Fruit fly (Drosophila melanogaster): Measurements from ENCODE around the gene del.

The del gene

dm6 chr2L:21156156-21157040 is 8.1 kb upstream of the del start, which contains the start of the genes Mpp6 and E2f2:
TSS of gene Mpp6 (plus strand) at chr2L:21156288.
TSS of gene E2f2 (minus strand) at chr2L:21156749.
- TF ChIP-seq Dbx (GFP tag; IDR thresholded peaks at IDR 0.05) (peak; percentile 87), CG4617 (GFP tag; optimal IDR thresholded peaks at IDR 0.05; ENCODE audit: borderline replicate concordance) (peak; percentile 4), Nf-YB (GFP tag; optimal IDR thresholded peaks at IDR 0.05) (no peak), CG17328 (GFP tag; IDR thresholded peaks at IDR 0.05) (no peak), CG11247 (GFP tag; IDR thresholded peaks at IDR 0.05) (peak; percentile 71), CG18764 (GFP tag; optimal IDR thresholded peaks at IDR 0.05) (no peak), CG12236 (GFP tag; optimal IDR thresholded peaks at IDR 0.05) (no peak), crol (GFP tag; IDR thresholded peaks at IDR 0.05) (no peak), CG4328 (GFP tag; optimal IDR thresholded peaks at IDR 0.05) (no peak), Hmx (GFP tag; optimal IDR thresholded peaks at IDR 0.05) (no peak), nmo (GFP tag; optimal IDR thresholded peaks at IDR 0.05) (peak; percentile 2), Mes4 (GFP tag; optimal IDR thresholded peaks at IDR 0.05) (no peak), CG15514 (GFP tag; optimal IDR thresholded peaks at IDR 0.05) (peak; percentile 55), so (GFP tag; IDR thresholded peaks at IDR 0.05) (no peak), CG10209 (GFP tag; optimal IDR thresholded peaks at IDR 0.05) (peak; percentile 23), CG13287 (GFP tag; IDR thresholded peaks at IDR 0.05; ENCODE audit: partially characterized antibody) (peak; percentile 79), NFAT (GFP tag; IDR thresholded peaks at IDR 0.05) (peak; percentile 81), CG9727 (GFP tag; optimal IDR thresholded peaks at IDR 0.05) (peak; percentile 19), Max (GFP tag; optimal IDR thresholded peaks at IDR 0.05) (peak; percentile 32), H15 (GFP tag; IDR thresholded peaks at IDR 0.05) (peak; percentile 59; the same call in 2 of the 3 replicates), pan (optimal IDR thresholded peaks at IDR 0.05) (no peak), pan (GFP tag; optimal IDR thresholded peaks at IDR 0.05 in 1 of 2, IDR thresholded peaks at IDR 0.05 in 1 of 2) (peak in 1 of 2 experiments; percentile 48), CG3847 (GFP tag; IDR thresholded peaks at IDR 0.05) (peak; percentile 82), Hmr (GFP tag; optimal IDR thresholded peaks at IDR 0.05) (peak; percentile 8), CG6175 (GFP tag; IDR thresholded peaks at IDR 0.05) (no peak), cas (GFP tag; IDR thresholded peaks at IDR 0.05) (peak; percentile 27; the same call in 1 of the 2 replicates), CG14710 (tag; optimal IDR thresholded peaks at IDR 0.05) (peak; percentile 56), bab2 (GFP tag; optimal IDR thresholded peaks at IDR 0.05) (peak; percentile 18), CG8388 (GFP tag; optimal IDR thresholded peaks at IDR 0.05) (no peak), kay (GFP tag; optimal IDR thresholded peaks at IDR 0.05) (no peak), YL-1 (GFP tag; optimal IDR thresholded peaks at IDR 0.05) (peak; percentile 68), CG6854 (GFP tag; optimal IDR thresholded peaks at IDR 0.05) (no peak), CG3065 (GFP tag; optimal IDR thresholded peaks at IDR 0.05) (no peak), cwo (GFP tag; optimal IDR thresholded peaks at IDR 0.05) (no peak), Hr3 (GFP tag; optimal IDR thresholded peaks at IDR 0.05) (peak; percentile 20), CG8281 (tag; optimal IDR thresholded peaks at IDR 0.05) (no peak), CG7963 (GFP tag; IDR thresholded peaks at IDR 0.05; ENCODE audit: partially characterized antibody) (peak; percentile 88), sim (GFP tag; IDR thresholded peaks at IDR 0.05) (peak; percentile 34; the same call in 1 of the 2 replicates), CG12219 (GFP tag; optimal IDR thresholded peaks at IDR 0.05) (no peak), lilli (GFP tag; optimal IDR thresholded peaks at IDR 0.05) (peak; percentile 9), CG2116 (GFP tag; optimal IDR thresholded peaks at IDR 0.05) (peak; percentile 62), lmd (GFP tag; IDR thresholded peaks at IDR 0.05) (peak; percentile 52; the same call in 1 of the 2 replicates), CG1602 (GFP tag; optimal IDR thresholded peaks at IDR 0.05) (peak; percentile 23), D19A (tag; optimal IDR thresholded peaks at IDR 0.05) (no peak), hb (GFP tag; IDR thresholded peaks at IDR 0.05; ENCODE audit: partially characterized antibody) (peak; percentile 81), tin (GFP tag; optimal IDR thresholded peaks at IDR 0.05) (peak; percentile 31), ind (GFP tag; optimal IDR thresholded peaks at IDR 0.05) (peak; percentile 2), TFAM (GFP tag; optimal IDR thresholded peaks at IDR 0.05) (no peak), CG32532 (GFP tag; IDR thresholded peaks at IDR 0.05) (peak; percentile 67; the same call in 1 of the 2 replicates)
